Worm (Caenorhabditis elegans) whole organism, L1 larva: ENCODE results near the gene dhs-11.

Source experiments
- C16A3.4 ChIP-seq: fragments of 150-350 bp; optimal IDR thresholded peaks from 2 replicates; lab custom pipeline; 2014; ENCODE audit warnings: missing biosample characterization, missing genetic modification characterization
- ama-1 ChIP-seq: fragments of 150-350 bp; optimal IDR thresholded peaks from 2 replicates; lab custom pipeline; 2014
- ces-1 ChIP-seq: fragments of 150-350 bp; optimal IDR thresholded peaks from 2 replicates; lab custom pipeline; 2014; ENCODE audit warnings: missing biosample characterization, missing genetic modification reagents, missing genetic modification characterization
- nhr-12 ChIP-seq: sonication (generic microtip); optimal IDR thresholded peaks from 2 replicates; lab custom pipeline; 2017; ENCODE audit warnings: missing biosample characterization, missing genetic modification characterization
- nhr-237 ChIP-seq: fragments of 150-350 bp; optimal IDR thresholded peaks from 2 replicates; lab custom pipeline; 2014; ENCODE audit warnings: missing biosample characterization, missing genetic modification characterization
- nhr-28 ChIP-seq: fragments of 150-350 bp; optimal IDR thresholded peaks from 2 replicates; lab custom pipeline; 2014; ENCODE audit warnings: missing biosample characterization, missing genetic modification characterization
- pqm-1 ChIP-seq: sonication (generic microtip); optimal IDR thresholded peaks from 3 replicates; lab custom pipeline; 2017; ENCODE audit warnings: missing biosample characterization, missing genetic modification characterization
- sox-4 ChIP-seq: sonication (generic microtip); optimal IDR thresholded peaks from 2 replicates; lab custom pipeline; 2016; ENCODE audit warnings: missing genetic modification characterization, missing compliant biosample characterization

- TF ChIP-seq sox-4 (no peak), pqm-1 (no peak), C16A3.4 (tag; lab: Kevin White, UChicago) (no peak), ces-1 (GFP tag; lab: Kevin White, UChicago) (no peak), ama-1 (lab: Kevin White, UChicago) (no peak), nhr-12 (no peak), nhr-237 (tag; lab: Kevin White, UChicago) (no peak), nhr-28 (tag; lab: Kevin White, UChicago) (no peak)
These were observed 10.2 kb upstream of the dhs-11 start for ce11 chrIII:10652833-10653232.
